Fruit fly (Drosophila melanogaster) whole organism, embryonic: ENCODE data around the gene CG34287.
A peak's percentile ranks its signal among the peaks of the same experiment; 100 is the strongest.

Experiments used
- Aef1 ChIP-seq: fragments of 200-800 bp; sonication (Bioruptor generic); IDR thresholded peaks from 3 replicates; pipeline ENCODE4 v1.3.6; 2022; ENCODE audit warnings: missing biosample characterization, missing genetic modification characterization
- BtbVII ChIP-seq: fragments of 200-800 bp; sonication (Bioruptor generic); optimal IDR thresholded peaks from 3 replicates; lab custom pipeline; 2017; ENCODE audit warnings: missing biosample characterization, mild to moderate bottlenecking, missing genetic modification characterization
- CG1024 ChIP-seq: fragments of 200-800 bp; sonication (Bioruptor generic); IDR thresholded peaks from 2 replicates; pipeline ENCODE4 v1.3.6; 2022; ENCODE audit warnings: missing biosample characterization, missing genetic modification characterization
- CG12104 ChIP-seq: fragments of 200-800 bp; sonication (Bioruptor generic); optimal IDR thresholded peaks from 3 replicates; lab custom pipeline; 2016; ENCODE audit warnings: missing biosample characterization, missing genetic modification characterization
- CG12155 ChIP-seq: fragments of 200-800 bp; sonication (Bioruptor generic); optimal IDR thresholded peaks from 3 replicates; lab custom pipeline; 2016; ENCODE audit warnings: missing biosample characterization, missing genetic modification characterization
- CG12391 ChIP-seq: fragments of 200-800 bp; sonication (Bioruptor generic); optimal IDR thresholded peaks from 3 replicates; lab custom pipeline; 2018; ENCODE audit warnings: missing biosample characterization, mild to moderate bottlenecking, missing genetic modification characterization, moderate library complexity
- CG13775 ChIP-seq: fragments of 200-800 bp; sonication (Bioruptor generic); optimal IDR thresholded peaks from 3 replicates; lab custom pipeline; 2017; ENCODE audit warnings: missing biosample characterization, mild to moderate bottlenecking, missing genetic modification characterization
- CG14860 ChIP-seq: fragments of 200-800 bp; sonication (Bioruptor generic); IDR thresholded peaks from 3 replicates; pipeline ENCODE4 v1.3.6; 2022; ENCODE audit warnings: missing biosample characterization, missing genetic modification characterization; ENCODE audit not compliant: partially characterized antibody
- CG15011 ChIP-seq: fragments of 200-800 bp; sonication (Bioruptor generic); optimal IDR thresholded peaks from 3 replicates; lab custom pipeline; 2018; ENCODE audit warnings: missing biosample characterization, mild to moderate bottlenecking, missing genetic modification characterization
- CG15269 ChIP-seq: fragments of 200-800 bp; sonication (Bioruptor generic); optimal IDR thresholded peaks from 2 replicates; lab custom pipeline; 2018; ENCODE audit warnings: missing biosample characterization, mild to moderate bottlenecking, missing genetic modification characterization, moderate library complexity
- CG17361 ChIP-seq: fragments of 200-800 bp; sonication (Bioruptor generic); IDR thresholded peaks from 3 replicates; pipeline ENCODE4 v1.3.6; 2022; ENCODE audit warnings: missing biosample characterization, missing genetic modification characterization
- CG18599 ChIP-seq: fragments of 200-800 bp; sonication (Bioruptor generic); optimal IDR thresholded peaks from 3 replicates; lab custom pipeline; 2017; ENCODE audit warnings: missing biosample characterization, missing genetic modification characterization, mild to moderate bottlenecking, moderate library complexity, missing genetic modification reagents
- CG2116 ChIP-seq: fragments of 200-800 bp; sonication (Bioruptor generic); optimal IDR thresholded peaks from 3 replicates; lab custom pipeline; 2018; ENCODE audit warnings: missing biosample characterization, mild to moderate bottlenecking, missing genetic modification characterization
- CG31224 ChIP-seq: fragments of 200-800 bp; sonication (Bioruptor generic); IDR thresholded peaks from 2 replicates; pipeline ENCODE4 v1.3.6; 2022; ENCODE audit warnings: missing biosample characterization, missing genetic modification characterization
- CG4617 ChIP-seq: fragments of 200-800 bp; sonication (Bioruptor generic); optimal IDR thresholded peaks from 3 replicates; lab custom pipeline; 2016; ENCODE audit warnings: missing biosample characterization, missing genetic modification characterization, borderline replicate concordance
- CG6654 ChIP-seq: fragments of 200-800 bp; sonication (Bioruptor generic); optimal IDR thresholded peaks from 2 replicates; lab custom pipeline; 2017; ENCODE audit warnings: missing biosample characterization, mild to moderate bottlenecking, missing genetic modification characterization
- CG7786 ChIP-seq: fragments of 200-800 bp; sonication (Bioruptor generic); optimal IDR thresholded peaks from 2 replicates; lab custom pipeline; 2016; ENCODE audit warnings: missing biosample characterization, missing genetic modification characterization
- CG7928 ChIP-seq: fragments of 200-800 bp; sonication (Bioruptor generic); optimal IDR thresholded peaks from 2 replicates; lab custom pipeline; 2017; ENCODE audit warnings: missing biosample characterization, mild to moderate bottlenecking, missing genetic modification characterization
- CG8290 ChIP-seq, 3 experiments: fragments of 200-800 bp; sonication (Bioruptor generic); optimal IDR thresholded peaks; 2 replicates each; lab custom pipeline; 2016 to 2019; ENCODE audit warnings: missing biosample characterization in 3 of 3, missing genetic modification characterization in 3 of 3, mild to moderate bottlenecking in 2 of 3, moderate library complexity in 1 of 3
- CG8924 ChIP-seq: fragments of 200-800 bp; optimal IDR thresholded peaks from 3 replicates; lab custom pipeline; 2019; ENCODE audit warnings: missing biosample characterization, mild to moderate bottlenecking, missing genetic modification characterization, moderate library complexity
- CG9437 ChIP-seq: fragments of 200-800 bp; sonication (Bioruptor generic); optimal IDR thresholded peaks from 2 replicates; lab custom pipeline; 2018; ENCODE audit warnings: missing biosample characterization, mild to moderate bottlenecking, missing genetic modification characterization
- CG9817 ChIP-seq: fragments of 200-800 bp; sonication (Bioruptor generic); optimal IDR thresholded peaks from 2 replicates; lab custom pipeline; 2018; ENCODE audit warnings: missing biosample characterization, mild to moderate bottlenecking, missing genetic modification characterization, moderate library complexity
- CoRest ChIP-seq: fragments of 200-800 bp; sonication (Bioruptor generic); optimal IDR thresholded peaks from 3 replicates; lab custom pipeline; 2018; ENCODE audit warnings: missing biosample characterization, mild to moderate bottlenecking, missing genetic modification characterization, moderate library complexity
- D19A ChIP-seq: fragments of 200-800 bp; optimal IDR thresholded peaks from 3 replicates; lab custom pipeline; 2019; ENCODE audit warnings: missing biosample characterization, mild to moderate bottlenecking, missing genetic modification characterization, moderate library complexity
- Dad ChIP-seq: fragments of 200-800 bp; sonication (Bioruptor generic); optimal IDR thresholded peaks from 3 replicates; lab custom pipeline; 2016; ENCODE audit warnings: missing biosample characterization, missing genetic modification characterization
- Ets65A ChIP-seq: fragments of 200-800 bp; sonication (Bioruptor generic); peaks from one replicate; lab custom pipeline; 2016; ENCODE audit warnings: missing biosample characterization, missing genetic modification characterization
- Fer3 ChIP-seq: fragments of 200-800 bp; sonication (Bioruptor generic); optimal IDR thresholded peaks from 2 replicates; lab custom pipeline; 2018; ENCODE audit warnings: missing biosample characterization, mild to moderate bottlenecking, missing genetic modification characterization, moderate library complexity
- H2.0 ChIP-seq: fragments of 200-800 bp; sonication (Bioruptor generic); IDR thresholded peaks from 2 replicates; pipeline ENCODE4 v1.3.6; 2022; ENCODE audit warnings: missing biosample characterization, missing genetic modification characterization
- Hey ChIP-seq: fragments of 200-800 bp; sonication (Bioruptor generic); optimal IDR thresholded peaks from 3 replicates; lab custom pipeline; 2018; ENCODE audit warnings: missing biosample characterization, mild to moderate bottlenecking, missing genetic modification characterization
- HmgD ChIP-seq: fragments of 200-800 bp; sonication (Bioruptor generic); optimal IDR thresholded peaks from 3 replicates; lab custom pipeline; 2016; ENCODE audit warnings: missing biosample characterization, missing genetic modification characterization
- Hr39 ChIP-seq: fragments of >200 bp; optimal IDR thresholded peaks from 2 replicates; lab custom pipeline; 2017
- MBD-R2 ChIP-seq: fragments of 200-800 bp; sonication (Bioruptor generic); IDR thresholded peaks from 2 replicates; pipeline ENCODE4 v1.3.6; 2022; ENCODE audit warnings: missing biosample characterization, missing genetic modification characterization
- Med ChIP-seq: fragments of 200-800 bp; sonication (Bioruptor generic); peaks from one replicate; lab custom pipeline; 2016; ENCODE audit warnings: missing biosample characterization, missing genetic modification characterization, mild to moderate bottlenecking, inconsistent platforms, moderate library complexity
- Rfx ChIP-seq: fragments of 200-800 bp; sonication (Bioruptor generic); IDR thresholded peaks from 2 replicates; pipeline ENCODE4 v1.3.6; 2022; ENCODE audit warnings: missing biosample characterization, missing genetic modification characterization
- al ChIP-seq: fragments of 200-800 bp; sonication (Bioruptor generic); IDR thresholded peaks from 2 replicates; pipeline ENCODE4 v1.3.6; 2022; ENCODE audit warnings: missing biosample characterization, missing genetic modification characterization
- ci ChIP-seq: fragments of 200-800 bp; sonication (Bioruptor generic); IDR thresholded peaks from 3 replicates; pipeline ENCODE4 v1.3.6; 2022; ENCODE audit warnings: missing biosample characterization, missing genetic modification characterization
- cwo ChIP-seq: fragments of 200-800 bp; sonication (Bioruptor generic); optimal IDR thresholded peaks from 3 replicates; lab custom pipeline; 2017; ENCODE audit warnings: missing biosample characterization, missing genetic modification characterization, mild to moderate bottlenecking, moderate library complexity, missing genetic modification reagents
- gro ChIP-seq: fragments of 200-800 bp; sonication (Bioruptor generic); optimal IDR thresholded peaks from 2 replicates; lab custom pipeline; 2016; ENCODE audit warnings: missing biosample characterization, missing genetic modification characterization
- ind ChIP-seq: fragments of 200-800 bp; sonication (Bioruptor generic); optimal IDR thresholded peaks from 3 replicates; lab custom pipeline; 2016; ENCODE audit warnings: missing biosample characterization, missing genetic modification characterization
- nerfin-2 ChIP-seq: fragments of 200-800 bp; sonication (Bioruptor generic); IDR thresholded peaks from 2 replicates; pipeline ENCODE4 v1.3.6; 2022; ENCODE audit warnings: missing biosample characterization, missing genetic modification characterization; ENCODE audit not compliant: partially characterized antibody
- pb ChIP-seq: fragments of 200-800 bp; sonication (Bioruptor generic); optimal IDR thresholded peaks from 3 replicates; lab custom pipeline; 2016; ENCODE audit warnings: missing biosample characterization, missing genetic modification characterization
- pita ChIP-seq: fragments of 200-800 bp; sonication (Bioruptor generic); optimal IDR thresholded peaks from 2 replicates; lab custom pipeline; 2017; ENCODE audit warnings: missing biosample characterization, mild to moderate bottlenecking, missing genetic modification characterization
- sens ChIP-seq: fragments of 200-800 bp; sonication (Bioruptor generic); peaks from one replicate; lab custom pipeline; 2016; ENCODE audit warnings: missing biosample characterization, missing genetic modification characterization
- slou ChIP-seq: fragments of 200-800 bp; sonication (Bioruptor generic); optimal IDR thresholded peaks from 3 replicates; lab custom pipeline; 2016; ENCODE audit warnings: missing biosample characterization, missing genetic modification characterization
- sob ChIP-seq: fragments of 200-800 bp; sonication (Bioruptor generic); IDR thresholded peaks from 2 replicates; pipeline ENCODE4 v1.3.6; 2022; ENCODE audit warnings: missing biosample characterization, missing genetic modification characterization
- sug ChIP-seq: fragments of 200-800 bp; optimal IDR thresholded peaks from 2 replicates; lab custom pipeline; 2019; ENCODE audit warnings: missing biosample characterization, mild to moderate bottlenecking, missing genetic modification characterization, moderate library complexity
- tna ChIP-seq: fragments of 200-800 bp; sonication (Bioruptor generic); IDR thresholded peaks from 2 replicates; pipeline ENCODE4 v1.3.6; 2022; ENCODE audit warnings: missing biosample characterization, missing genetic modification characterization; ENCODE audit not compliant: partially characterized antibody
- vfl ChIP-seq: fragments of 200-800 bp; sonication (Bioruptor generic); optimal IDR thresholded peaks from 2 replicates; lab custom pipeline; 2016; ENCODE audit warnings: missing biosample characterization, missing genetic modification characterization
- wdn ChIP-seq: fragments of 200-800 bp; sonication (Bioruptor generic); IDR thresholded peaks from 2 replicates; pipeline ENCODE4 v1.3.6; 2022; ENCODE audit warnings: missing biosample characterization, missing genetic modification characterization

The CG34287 gene

DNA sequence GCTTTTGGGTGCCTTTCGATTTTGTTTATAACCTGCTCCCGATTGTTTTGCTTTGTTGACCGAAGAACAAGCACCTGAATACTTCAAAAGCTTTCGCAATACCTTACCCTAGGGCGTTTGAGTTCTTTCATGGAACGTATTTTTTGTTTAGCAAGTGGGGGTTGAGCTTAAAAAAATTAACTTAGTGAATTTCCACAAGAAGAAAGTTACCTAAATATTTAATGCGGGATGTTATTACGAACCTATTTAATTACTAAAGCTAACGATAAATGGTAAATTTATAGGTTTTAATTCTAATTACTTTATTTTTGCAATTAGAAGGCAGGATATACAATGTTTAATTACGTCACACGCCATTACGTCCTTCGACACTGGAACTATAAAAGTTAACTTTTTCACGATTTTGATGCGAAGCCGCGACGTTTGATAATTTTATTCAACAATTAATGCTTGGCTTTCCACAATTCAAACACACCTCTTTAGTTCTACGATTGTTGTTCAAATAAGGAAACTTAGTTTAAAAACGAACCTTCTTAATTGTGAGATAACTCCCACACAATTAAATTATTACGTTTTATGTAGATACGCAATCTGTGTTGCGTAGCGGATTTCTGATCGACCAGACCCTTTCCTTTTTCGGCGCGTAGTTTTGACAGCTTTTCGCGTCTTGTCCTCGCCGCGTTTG, 8.2 kb downstream of the CG34287 start (continued):
- TF ChIP-seq CG14860 (GFP tag; lab: Robert Waterston, UW) (no peak), CG1024 (GFP tag; lab: Robert Waterston, UW) (peak; percentile 22; the same call in 1 of the 2 replicates), pb (no peak), Dad (GFP tag; lab: Kevin White, UChicago) (peak; percentile 7), CG8290 (GFP tag; optimal IDR thresholded peaks at IDR 0.05; lab: Kevin White, UChicago) (no peak), CG8290 (tag; optimal IDR thresholded peaks at IDR 0.05; lab: Kevin White, UChicago) (peak in 1 of 2 experiments; percentile 48), CG8924 (tag; lab: Kevin White, UChicago) (peak; percentile 36), BtbVII (GFP tag; lab: Kevin White, UChicago) (peak; percentile 36), Rfx (peak; percentile 76), CG17361 (peak; percentile 69; the same call in 2 of the 3 replicates), Aef1 (GFP tag; lab: Robert Waterston, UW) (peak; percentile 41; the same call in 2 of the 3 replicates), tna (GFP tag; lab: Robert Waterston, UW) (no peak), slou (GFP tag; lab: Kevin White, UChicago) (peak; percentile 22), CG2116 (GFP tag; lab: Kevin White, UChicago) (no peak), CoRest (peak; percentile 47), ind (peak; percentile 44), sens (GFP tag; lab: Kevin White, UChicago) (peak; percentile 78), CG6654 (GFP tag; lab: Kevin White, UChicago) (peak; percentile 25), CG15011 (GFP tag; lab: Kevin White, UChicago) (peak; percentile 12), CG12391 (tag; lab: Kevin White, UChicago) (peak; percentile 15), D19A (tag; lab: Kevin White, UChicago) (peak; percentile 37), sug (tag; lab: Kevin White, UChicago) (peak; percentile 16), pita (GFP tag; lab: Kevin White, UChicago) (no peak), CG31224 (GFP tag; lab: Robert Waterston, UW) (peak; percentile 27; the same call in 1 of the 2 replicates), MBD-R2 (peak; percentile 44; the same call in 1 of the 2 replicates), CG7786 (GFP tag; lab: Kevin White, UChicago) (peak; percentile 21), Med (GFP tag; lab: Kevin White, UChicago) (peak; percentile 67), CG15269 (peak; percentile 46), gro (GFP tag; lab: Kevin White, UChicago) (peak; percentile 2), Fer3 (tag; lab: Kevin White, UChicago) (peak; percentile 9), wdn (GFP tag; lab: Robert Waterston, UW) (peak; percentile 62; the same call in 1 of the 2 replicates), CG9817 (tag; lab: Kevin White, UChicago) (peak; percentile 51), H2.0 (no peak), nerfin-2 (GFP tag; lab: Robert Waterston, UW) (no peak), Hey (tag; lab: Kevin White, UChicago) (no peak), CG7928 (peak; percentile 23), sob (GFP tag; lab: Robert Waterston, UW) (peak; percentile 23; the same call in 1 of the 2 replicates), al (GFP tag; lab: Robert Waterston, UW) (0 out of 2 replicates have a peak, but pooled peaks have one; percentile 7), CG12104 (GFP tag; lab: Kevin White, UChicago) (peak; percentile 51), Ets65A (peak; percentile 91), HmgD (no peak), CG13775 (GFP tag; lab: Kevin White, UChicago) (peak; percentile 57), Hr39 (lab: Kevin White, UChicago) (no peak), ci (no peak), vfl (peak; percentile 2), CG18599 (GFP tag; lab: Kevin White, UChicago) (peak; percentile 56), cwo (GFP tag; lab: Kevin White, UChicago) (peak; percentile 5), CG9437 (GFP tag; lab: Kevin White, UChicago) (peak; percentile 89), CG12155 (GFP tag; lab: Kevin White, UChicago) (peak; percentile 36), CG4617 (no peak)
